Worm (Caenorhabditis elegans) whole organism, L2 larva: ENCODE measurements around the gene Y46G5A.8.

Source experiments
- C34F6.9 ChIP-seq: fragments of 150-350 bp; optimal IDR thresholded peaks from 2 replicates; lab custom pipeline; 2014; ENCODE audit warnings: missing biosample characterization, missing genetic modification characterization
- ama-1 ChIP-seq: fragments of 150-350 bp; optimal IDR thresholded peaks from 2 replicates; lab custom pipeline; 2018; ENCODE audit warnings: inconsistent platforms
- dmd-4 ChIP-seq: sonication (generic microtip); optimal IDR thresholded peaks from 2 replicates; lab custom pipeline; 2017; ENCODE audit warnings: missing biosample characterization, missing genetic modification characterization
- lin-11 ChIP-seq: fragments of 150-350 bp; sonication (generic microtip); optimal IDR thresholded peaks from 2 replicates; lab custom pipeline; 2014; ENCODE audit warnings: missing biosample characterization, missing genetic modification characterization, inconsistent platforms, mixed read lengths
- mab-5 ChIP-seq: fragments of 150-350 bp; optimal IDR thresholded peaks from 2 replicates; lab custom pipeline; 2014; ENCODE audit warnings: missing biosample characterization, missing genetic modification characterization
- nhr-12 ChIP-seq: fragments of 150-350 bp; optimal IDR thresholded peaks from 2 replicates; lab custom pipeline; 2014; ENCODE audit warnings: missing biosample characterization, missing genetic modification characterization
- skn-1 ChIP-seq: sonication (generic microtip); optimal IDR thresholded peaks from 2 replicates; lab custom pipeline; 2017; ENCODE audit warnings: missing biosample characterization, missing genetic modification characterization
- unc-62 ChIP-seq: fragments of 150-350 bp; optimal IDR thresholded peaks from 2 replicates; lab custom pipeline; 2014; ENCODE audit warnings: missing biosample characterization, missing genetic modification reagents, missing genetic modification characterization
- zag-1 ChIP-seq: fragments of 150-350 bp; optimal IDR thresholded peaks from 2 replicates; lab custom pipeline; 2014; ENCODE audit warnings: missing biosample characterization, missing genetic modification characterization
- ztf-1 ChIP-seq: fragments of 200-800 bp; sonication (Bioruptor generic); conservative IDR thresholded peaks from 2 replicates; pipeline ENCODE4 v1.3.6; 2022; ENCODE audit warnings: missing genetic modification characterization, missing compliant biosample characterization
- ztf-4 ChIP-seq: fragments of 150-350 bp; optimal IDR thresholded peaks from 2 replicates; lab custom pipeline; 2014; ENCODE audit warnings: missing biosample characterization, missing genetic modification characterization

ce11 chrII:12727871-12728270 lies 28.3 kb upstream of the Y46G5A.8 start:
- TF ChIP-seq ztf-4 (tag; lab: Kevin White, UChicago) (no peak), mab-5 (tag; lab: Kevin White, UChicago) (no peak), nhr-12 (no peak), zag-1 (no peak), C34F6.9 (no peak), dmd-4 (tag; lab: Kevin White, UChicago) (no peak), ztf-1 (GFP tag; lab: Robert Waterston, UW) (no peak), unc-62 (GFP tag; lab: Kevin White, UChicago) (no peak), lin-11 (tag; lab: Kevin White, UChicago) (no peak), skn-1 (no peak), ama-1 (lab: Kevin White, UChicago) (no peak)
